Worm (Caenorhabditis elegans) whole organism, young adult: ENCODE results near the gene cut-4.

ENCODE experiments used
- B0035.1 ChIP-seq: sonication (generic microtip); optimal IDR thresholded peaks from 2 replicates; lab custom pipeline; 2016; ENCODE audit warnings: missing genetic modification characterization, mild to moderate bottlenecking, missing compliant biosample characterization, missing genotype, missing genetic modification reagents
- B0261.1 ChIP-seq: sonication (generic microtip); optimal IDR thresholded peaks from 2 replicates; lab custom pipeline; 2016; ENCODE audit warnings: mild to moderate bottlenecking, missing genetic modification characterization, moderate library complexity, missing compliant biosample characterization
- C06A6.2 ChIP-seq: fragments of 200-800 bp; sonication (Bioruptor generic); conservative IDR thresholded peaks from 2 replicates; pipeline ENCODE4 v1.3.6; 2022; ENCODE audit warnings: missing genetic modification characterization, missing compliant biosample characterization
- C17E4.6 ChIP-seq: fragments of 200-800 bp; sonication (Bioruptor generic); IDR thresholded peaks from 2 replicates; pipeline ENCODE4 v1.3.6; 2022; ENCODE audit warnings: missing genetic modification reagents, missing genetic modification characterization, missing compliant biosample characterization
- F10E7.11 ChIP-seq: sonication (generic microtip); optimal IDR thresholded peaks from 2 replicates; lab custom pipeline; 2017; ENCODE audit warnings: mild to moderate bottlenecking, missing genetic modification characterization, moderate library complexity, missing compliant biosample characterization
- F22D6.2 ChIP-seq: sonication (generic microtip); optimal IDR thresholded peaks from 2 replicates; lab custom pipeline; 2016; ENCODE audit warnings: mild to moderate bottlenecking, missing genetic modification characterization, missing compliant biosample characterization
- K11D2.4 ChIP-seq: fragments of 200-800 bp; sonication (Bioruptor generic); IDR thresholded peaks from 2 replicates; pipeline ENCODE4 v1.3.6; 2022; ENCODE audit warnings: missing genetic modification reagents, missing genetic modification characterization, missing compliant biosample characterization
- T07F8.4 ChIP-seq: sonication (generic microtip); optimal IDR thresholded peaks from 2 replicates; lab custom pipeline; 2016; ENCODE audit warnings: mild to moderate bottlenecking, missing genetic modification characterization, moderate library complexity, missing compliant biosample characterization
- T26A5.8 ChIP-seq: sonication (generic microtip); optimal IDR thresholded peaks from 2 replicates; lab custom pipeline; 2016; ENCODE audit warnings: missing genetic modification characterization, missing compliant biosample characterization
- Y53G8AR.9 ChIP-seq: fragments of 200-800 bp; sonication (Bioruptor generic); conservative IDR thresholded peaks from 2 replicates; pipeline ENCODE4 v1.3.6; 2022; ENCODE audit warnings: missing genetic modification reagents, missing genetic modification characterization, missing compliant biosample characterization
- ZK185.1 ChIP-seq: sonication (generic microtip); optimal IDR thresholded peaks from 2 replicates; lab custom pipeline; 2016; ENCODE audit warnings: mild to moderate bottlenecking, missing genetic modification characterization, missing compliant biosample characterization; ENCODE audit not compliant: poor library complexity, severe bottlenecking
- ama-1 ChIP-seq, 3 experiments: fragments of 150-350 bp in 1 of 3; sonication (generic microtip) in 2 of 3; optimal IDR thresholded peaks; 2 replicates each; lab custom pipeline; 2014 to 2018; ENCODE audit warnings: missing biosample characterization in 2 of 3, missing genetic modification characterization in 2 of 3, missing genetic modification reagents in 2 of 3
- aptf-3 ChIP-seq: fragments of 200-800 bp; sonication (Bioruptor generic); IDR thresholded peaks from 2 replicates; pipeline ENCODE4 v1.3.6; 2022; ENCODE audit warnings: missing genetic modification characterization, missing compliant biosample characterization
- atf-7 ChIP-seq: sonication (generic microtip); optimal IDR thresholded peaks from 2 replicates; lab custom pipeline; 2017; ENCODE audit warnings: mild to moderate bottlenecking, missing genetic modification characterization, missing compliant biosample characterization
- athp-1 ChIP-seq: sonication (generic microtip); optimal IDR thresholded peaks from 2 replicates; lab custom pipeline; 2017; ENCODE audit warnings: mild to moderate bottlenecking, missing genetic modification characterization, missing compliant biosample characterization
- attf-5 ChIP-seq: fragments of 200-800 bp; sonication (Bioruptor generic); optimal IDR thresholded peaks from 2 replicates; lab custom pipeline; 2018; ENCODE audit warnings: mild to moderate bottlenecking, missing genetic modification characterization, missing compliant biosample characterization
- attf-6 ChIP-seq: fragments of 200-800 bp; sonication (Bioruptor generic); IDR thresholded peaks from 2 replicates; pipeline ENCODE4 v1.3.6; 2022; ENCODE audit warnings: missing genetic modification reagents, missing genetic modification characterization, missing compliant biosample characterization
- bed-1 ChIP-seq: fragments of 200-800 bp; sonication (Bioruptor generic); IDR thresholded peaks from 2 replicates; pipeline ENCODE4 v1.3.6; 2022; ENCODE audit warnings: missing genetic modification reagents, missing genetic modification characterization, missing compliant biosample characterization
- bed-2 ChIP-seq: fragments of 200-800 bp; sonication (Bioruptor generic); IDR thresholded peaks from 2 replicates; pipeline ENCODE4 v1.3.6; 2022; ENCODE audit warnings: missing genetic modification reagents, missing genetic modification characterization, missing compliant biosample characterization
- ceh-79 ChIP-seq: sonication (generic microtip); optimal IDR thresholded peaks from 2 replicates; lab custom pipeline; 2017; ENCODE audit warnings: mild to moderate bottlenecking, missing genetic modification characterization, missing compliant biosample characterization
- chd-7 ChIP-seq: sonication (generic microtip); optimal IDR thresholded peaks from 2 replicates; lab custom pipeline; 2016; ENCODE audit warnings: mild to moderate bottlenecking, missing genetic modification characterization, moderate library complexity, missing compliant biosample characterization
- egl-18 ChIP-seq: fragments of 200-800 bp; sonication (Bioruptor generic); IDR thresholded peaks from 2 replicates; pipeline ENCODE4 v1.3.6; 2022; ENCODE audit warnings: missing genetic modification reagents, missing genetic modification characterization, missing compliant biosample characterization
- egl-44 ChIP-seq: fragments of 200-800 bp; sonication (Bioruptor generic); IDR thresholded peaks from 2 replicates; pipeline ENCODE4 v1.3.6; 2022; ENCODE audit warnings: missing genetic modification reagents, missing genetic modification characterization, missing compliant biosample characterization
- egrh-3 ChIP-seq: fragments of 200-800 bp; sonication (Bioruptor generic); IDR thresholded peaks from 2 replicates; pipeline ENCODE4 v1.3.6; 2022; ENCODE audit warnings: missing genetic modification reagents, missing genetic modification characterization, missing compliant biosample characterization
- ekl-4 ChIP-seq: fragments of 200-800 bp; sonication (Bioruptor generic); IDR thresholded peaks from 2 replicates; pipeline ENCODE4 v1.3.6; 2022; ENCODE audit warnings: missing genetic modification reagents, missing genetic modification characterization, missing compliant biosample characterization
- hmg-1.2 ChIP-seq: fragments of 200-800 bp; sonication (Bioruptor generic); IDR thresholded peaks from 2 replicates; pipeline ENCODE4 v1.3.6; 2022; ENCODE audit warnings: missing genetic modification reagents, missing genetic modification characterization, missing compliant biosample characterization
- hmg-20 ChIP-seq: fragments of 200-800 bp; sonication (Bioruptor generic); IDR thresholded peaks from 2 replicates; pipeline ENCODE4 v1.3.6; 2022; ENCODE audit warnings: missing genetic modification reagents, missing genetic modification characterization, missing compliant biosample characterization
- hsf-1 ChIP-seq: fragments of 200-800 bp; sonication (Bioruptor generic); IDR thresholded peaks from 2 replicates; pipeline ENCODE4 v1.3.6; 2022; ENCODE audit warnings: missing genetic modification reagents, missing genetic modification characterization, missing compliant biosample characterization
- let-607 ChIP-seq, 2 experiments: fragments of 200-800 bp in 1 of 2; sonication (Bioruptor generic) in 1 of 2; sonication (generic microtip) in 1 of 2; optimal IDR thresholded peaks; 2 replicates each; lab custom pipeline; 2016 to 2018; ENCODE audit warnings: mild to moderate bottlenecking in 2 of 2, missing compliant biosample characterization in 2 of 2, missing genetic modification characterization in 2 of 2, moderate library complexity in 2 of 2, missing genotype in 1 of 2
- lin-35 ChIP-seq, 3 experiments: fragments of 150-350 bp in 2 of 3; sonication (generic microtip) in 1 of 3; optimal IDR thresholded peaks; 2 replicates each; lab custom pipeline; 2014 to 2018; ENCODE audit warnings: missing biosample characterization in 3 of 3, missing genetic modification characterization in 3 of 3, missing genetic modification reagents in 3 of 3
- madf-10 ChIP-seq: sonication (generic microtip); optimal IDR thresholded peaks from 2 replicates; lab custom pipeline; 2016; ENCODE audit warnings: mild to moderate bottlenecking, missing genetic modification characterization, missing compliant biosample characterization
- madf-6 ChIP-seq: fragments of 200-800 bp; sonication (Bioruptor generic); IDR thresholded peaks from 2 replicates; pipeline ENCODE4 v1.3.6; 2022; ENCODE audit warnings: missing genetic modification reagents, missing genetic modification characterization, missing compliant biosample characterization
- madf-8 ChIP-seq: fragments of 200-800 bp; sonication (Bioruptor generic); conservative IDR thresholded peaks from 2 replicates; pipeline ENCODE4 v1.3.6; 2022; ENCODE audit warnings: missing genetic modification reagents, missing genetic modification characterization, missing compliant biosample characterization
- mcd-1 ChIP-seq: fragments of 200-800 bp; sonication (Bioruptor generic); IDR thresholded peaks from 2 replicates; pipeline ENCODE4 v1.3.6; 2022; ENCODE audit warnings: missing genetic modification reagents, missing genetic modification characterization, missing compliant biosample characterization
- nhr-179 ChIP-seq: sonication (generic microtip); optimal IDR thresholded peaks from 2 replicates; lab custom pipeline; 2016; ENCODE audit warnings: mild to moderate bottlenecking, missing genetic modification characterization, missing compliant biosample characterization
- nhr-27 ChIP-seq: fragments of 200-800 bp; sonication (Bioruptor generic); optimal IDR thresholded peaks from 2 replicates; lab custom pipeline; 2018; ENCODE audit warnings: mild to moderate bottlenecking, missing genetic modification characterization, moderate library complexity, missing compliant biosample characterization
- nhr-80 ChIP-seq: sonication (generic microtip); optimal IDR thresholded peaks from 2 replicates; lab custom pipeline; 2016; ENCODE audit warnings: missing genetic modification characterization, missing compliant biosample characterization
- pha-4 ChIP-seq: fragments of 150-350 bp; sonication (generic microtip); optimal IDR thresholded peaks from 2 replicates; lab custom pipeline; 2014; ENCODE audit warnings: missing biosample characterization, missing genetic modification reagents, missing genetic modification characterization
- repo-1 ChIP-seq: sonication (generic microtip); optimal IDR thresholded peaks from 2 replicates; lab custom pipeline; 2017; ENCODE audit warnings: mild to moderate bottlenecking, missing genetic modification characterization, missing compliant biosample characterization
- sea-2 ChIP-seq: fragments of 200-800 bp; sonication (Bioruptor generic); IDR thresholded peaks from 2 replicates; pipeline ENCODE4 v1.3.6; 2022; ENCODE audit warnings: missing genetic modification characterization, missing compliant biosample characterization
- sptf-2 ChIP-seq: fragments of 200-800 bp; sonication (Bioruptor generic); optimal IDR thresholded peaks from 2 replicates; lab custom pipeline; 2018; ENCODE audit warnings: mild to moderate bottlenecking, missing genetic modification characterization, missing compliant biosample characterization
- tbp1 ChIP-seq: fragments of 200-800 bp; sonication (Bioruptor generic); optimal IDR thresholded peaks from 2 replicates; lab custom pipeline; 2018; ENCODE audit warnings: mild to moderate bottlenecking, missing genetic modification characterization, missing compliant biosample characterization
- tlf-1 ChIP-seq: fragments of 200-800 bp; sonication (Bioruptor generic); optimal IDR thresholded peaks from 2 replicates; lab custom pipeline; 2018; ENCODE audit warnings: mild to moderate bottlenecking, missing genetic modification characterization, missing compliant biosample characterization
- xnd-1 ChIP-seq: sonication (generic microtip); optimal IDR thresholded peaks from 2 replicates; lab custom pipeline; 2016; ENCODE audit warnings: missing genotype, missing genetic modification reagents, missing genetic modification characterization, missing compliant biosample characterization
- zfh-2 ChIP-seq: fragments of 200-800 bp; sonication (Bioruptor generic); conservative IDR thresholded peaks from 2 replicates; pipeline ENCODE4 v1.3.6; 2022; ENCODE audit warnings: missing genetic modification reagents, missing genetic modification characterization, missing compliant biosample characterization
- zim-3 ChIP-seq: sonication (generic microtip); optimal IDR thresholded peaks from 2 replicates; lab custom pipeline; 2017; ENCODE audit warnings: mild to moderate bottlenecking, missing genetic modification characterization, moderate library complexity, missing compliant biosample characterization
- ztf-18 ChIP-seq: sonication (generic microtip); optimal IDR thresholded peaks from 2 replicates; lab custom pipeline; 2016; ENCODE audit warnings: missing genotype, mild to moderate bottlenecking, missing genetic modification characterization, missing compliant biosample characterization
- ztf-22 ChIP-seq: fragments of 200-800 bp; sonication (Bioruptor generic); optimal IDR thresholded peaks from 2 replicates; lab custom pipeline; 2018; ENCODE audit warnings: mild to moderate bottlenecking, missing genetic modification characterization, moderate library complexity, missing compliant biosample characterization
- ztf-3 ChIP-seq: fragments of 200-800 bp; sonication (Bioruptor generic); optimal IDR thresholded peaks from 2 replicates; lab custom pipeline; 2018; ENCODE audit warnings: mild to moderate bottlenecking, missing genetic modification characterization, missing compliant biosample characterization
- ztf-6 ChIP-seq: fragments of 200-800 bp; sonication (Bioruptor generic); IDR thresholded peaks from 2 replicates; pipeline ENCODE4 v1.3.6; 2022; ENCODE audit warnings: missing genetic modification reagents, missing genetic modification characterization, missing compliant biosample characterization

The cut-4 gene

DNA sequence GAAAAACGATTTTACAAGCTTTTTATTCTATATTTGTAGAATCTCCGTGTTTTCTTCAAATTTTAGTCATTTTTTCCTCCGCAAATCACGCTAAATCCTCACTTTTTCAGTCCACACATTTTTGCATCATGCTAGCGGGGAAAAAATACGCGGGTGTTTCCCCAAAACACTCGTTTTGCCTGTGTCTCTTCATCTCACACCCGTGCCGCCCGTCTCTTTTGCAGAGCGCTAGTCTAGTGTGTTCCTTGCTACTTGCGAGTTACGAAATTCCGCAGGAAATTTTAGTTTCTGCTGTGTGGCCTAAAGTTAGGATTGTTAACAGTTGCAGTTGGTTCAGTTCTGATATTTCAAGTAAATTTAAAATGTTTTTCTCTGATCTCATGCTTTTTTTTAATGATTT lies 9.8 kb downstream of the cut-4 start (continued):
- TF ChIP-seq attf-6 (GFP tag; lab: Robert Waterston, UW) (no peak), pha-4 (tag; lab: Kevin White, UChicago) (no peak), xnd-1 (tag; lab: Kevin White, UChicago) (no peak), mcd-1 (GFP tag; lab: Robert Waterston, UW) (no peak), egl-44 (no peak), C06A6.2 (GFP tag; lab: Robert Waterston, UW) (no peak), madf-10 (no peak), B0261.1 (tag; lab: Kevin White, UChicago) (no peak), nhr-179 (tag; lab: Kevin White, UChicago) (no peak), F10E7.11 (tag; lab: Kevin White, UChicago) (no peak), atf-7 (tag; lab: Kevin White, UChicago) (no peak), ztf-22 (GFP tag; lab: Kevin White, UChicago) (no peak), T07F8.4 (tag; lab: Kevin White, UChicago) (no peak), nhr-27 (no peak), zim-3 (tag; lab: Kevin White, UChicago) (no peak), Y53G8AR.9 (no peak), aptf-3 (GFP tag; lab: Robert Waterston, UW) (no peak), madf-6 (GFP tag; lab: Robert Waterston, UW) (no peak; the same call in 1 of the 2 replicates), zfh-2 (no peak), F22D6.2 (tag; lab: Kevin White, UChicago) (no peak), hmg-1.2 (GFP tag; lab: Robert Waterston, UW) (peak; percentile 20; the same call in 1 of the 2 replicates), tlf-1 (GFP tag; lab: Kevin White, UChicago) (no peak), hmg-20 (GFP tag; lab: Robert Waterston, UW) (no peak), hsf-1 (GFP tag; lab: Robert Waterston, UW) (no peak), repo-1 (tag; lab: Kevin White, UChicago) (peak; percentile 50), C17E4.6 (GFP tag; lab: Robert Waterston, UW) (no peak), egrh-3 (GFP tag; lab: Robert Waterston, UW) (no peak), madf-8 (GFP tag; lab: Robert Waterston, UW) (no peak), let-607 (tag; optimal IDR thresholded peaks at IDR 0.05; lab: Kevin White, UChicago) (no peak), bed-1 (no peak), tbp1 (no peak), ama-1 (optimal IDR thresholded peaks at IDR 0.05; lab: Kevin White, UChicago) (no peak), ama-1 (GFP tag; optimal IDR thresholded peaks at IDR 0.05; lab: Kevin White, UChicago) (no peak), K11D2.4 (no peak), athp-1 (no peak), chd-7 (tag; lab: Kevin White, UChicago) (peak; percentile 10), ekl-4 (no peak), sptf-2 (GFP tag; lab: Kevin White, UChicago) (no peak), attf-5 (GFP tag; lab: Kevin White, UChicago) (peak; percentile 50), ztf-18 (tag; lab: Kevin White, UChicago) (no peak), lin-35 (GFP tag; optimal IDR thresholded peaks at IDR 0.05; lab: Kevin White, UChicago) (no peak), ztf-3 (GFP tag; lab: Kevin White, UChicago) (no peak), ceh-79 (tag; lab: Kevin White, UChicago) (no peak), T26A5.8 (tag; lab: Kevin White, UChicago) (no peak), B0035.1 (tag; lab: Kevin White, UChicago) (no peak), ZK185.1 (no peak), nhr-80 (tag; lab: Kevin White, UChicago) (peak; percentile 62), sea-2 (GFP tag; lab: Robert Waterston, UW) (0 out of 2 replicates have a peak, but pooled peaks have one; percentile 12), ztf-6 (no peak), egl-18 (GFP tag; lab: Robert Waterston, UW) (no peak), bed-2 (GFP tag; lab: Robert Waterston, UW) (no peak)
